Fruit fly (Drosophila melanogaster): Measurements from ENCODE around the gene mmm.
A peak's percentile ranks its signal among the peaks of the same experiment; 100 is the strongest.

Gene mmm

DNA sequence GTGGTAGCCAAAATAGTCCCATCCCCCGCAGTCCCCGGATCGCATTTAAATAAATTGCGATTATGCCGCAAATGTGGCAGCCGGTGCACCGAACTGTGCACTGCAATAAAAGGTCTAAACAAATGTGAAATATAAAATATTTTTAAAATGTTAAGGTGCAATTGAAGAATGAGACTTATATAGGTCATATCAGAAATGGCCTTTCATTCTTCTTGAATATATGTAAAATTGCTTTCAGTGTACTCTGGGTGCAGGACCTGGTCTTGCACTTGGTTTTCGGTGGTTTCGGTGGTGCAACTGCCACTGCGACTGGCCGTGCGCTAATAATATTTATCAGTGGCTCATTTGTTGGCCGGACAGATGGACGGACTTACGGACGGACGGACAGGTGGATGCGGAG, 15.1 kb downstream of the mmm start:
- no peak for TF ChIP-seq CG8478 (optimal IDR thresholded peaks at IDR 0.05)
- no peak for TF ChIP-seq CTCF (optimal IDR thresholded peaks at IDR 0.05)

DNA sequence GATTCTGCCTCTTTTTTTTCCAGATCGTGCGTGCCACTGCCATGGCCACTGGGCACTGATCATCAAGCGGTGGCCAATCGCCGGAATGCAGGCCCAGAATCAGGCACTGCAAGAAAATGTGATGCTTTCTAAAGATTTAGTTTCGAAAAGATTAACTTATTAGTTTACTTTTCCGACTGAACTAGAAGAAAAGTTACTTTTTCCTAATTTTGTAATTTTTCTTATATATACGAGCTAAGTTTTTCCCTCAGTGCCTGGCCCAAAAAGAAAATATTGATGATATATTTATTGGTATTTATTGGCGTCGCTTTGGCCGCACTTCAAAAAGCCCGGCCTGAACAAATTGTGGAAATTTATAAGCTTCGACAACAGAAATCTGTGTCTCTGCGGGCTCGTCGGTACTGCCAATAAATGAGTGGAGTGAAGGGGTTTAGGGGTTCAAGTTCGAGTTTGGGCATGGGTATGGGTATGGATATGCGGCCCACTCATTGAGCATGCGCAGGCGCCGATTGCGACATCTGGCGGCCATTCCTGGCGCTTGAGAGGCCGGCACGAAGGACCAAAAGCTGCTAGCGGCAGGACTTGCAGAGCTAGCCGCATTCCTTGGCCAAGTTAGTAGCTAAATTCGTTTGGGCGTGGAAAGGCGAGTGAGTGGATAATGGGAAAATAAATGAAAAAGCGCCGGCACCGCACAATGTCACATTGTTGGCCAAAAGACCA, 18.0 kb downstream of the mmm start:
- no peak for TF ChIP-seq CG8478 (optimal IDR thresholded peaks at IDR 0.05)
- peak; percentile 47 to 50 for TF ChIP-seq CTCF (optimal IDR thresholded peaks at IDR 0.05)

DNA sequence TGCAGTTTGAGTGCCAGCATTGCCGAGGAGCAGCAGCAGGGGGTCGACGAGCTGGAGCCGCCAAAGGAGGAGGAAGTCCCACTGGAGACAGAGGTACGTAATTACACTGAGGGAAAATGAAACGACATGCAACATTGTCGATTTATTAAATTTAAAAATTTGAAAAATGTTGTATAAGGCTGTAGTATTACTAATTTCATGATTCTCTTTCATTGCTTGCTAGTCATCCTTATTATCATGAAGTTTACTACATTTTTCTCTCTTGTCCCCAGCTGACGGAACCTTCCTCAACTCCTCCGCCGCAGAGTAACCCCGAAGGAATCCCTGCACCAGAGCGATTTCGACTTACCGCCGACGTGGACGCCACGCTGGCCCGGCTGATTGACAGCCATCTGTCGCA, 20.1 kb downstream of the mmm start:
- no peak for TF ChIP-seq CG8478 (optimal IDR thresholded peaks at IDR 0.05)
- no peak for TF ChIP-seq CTCF (optimal IDR thresholded peaks at IDR 0.05)

DNA sequence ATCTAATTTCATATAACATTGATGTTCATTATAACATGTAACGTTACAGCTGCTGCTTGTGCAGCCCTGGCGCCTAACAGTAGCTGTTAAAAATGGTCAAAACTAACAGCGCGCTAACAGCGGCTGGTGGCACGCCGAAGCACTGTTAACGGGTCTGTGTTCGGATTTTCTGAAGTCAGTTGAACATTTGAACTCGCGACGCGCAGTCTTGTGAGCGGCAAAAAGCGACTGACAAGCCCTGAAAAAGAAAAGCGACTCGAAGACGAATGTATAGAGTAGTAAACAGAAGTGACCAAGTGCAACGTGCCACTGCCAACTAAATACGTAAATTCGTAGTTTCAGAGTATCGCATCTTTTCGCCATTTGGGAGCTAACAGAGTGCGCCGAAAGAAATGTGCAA, 21.6 kb downstream of the mmm start:
- TF ChIP-seq CG8478 (optimal IDR thresholded peaks at IDR 0.05): no peak
- TF ChIP-seq CTCF (optimal IDR thresholded peaks at IDR 0.05): no peak

DNA sequence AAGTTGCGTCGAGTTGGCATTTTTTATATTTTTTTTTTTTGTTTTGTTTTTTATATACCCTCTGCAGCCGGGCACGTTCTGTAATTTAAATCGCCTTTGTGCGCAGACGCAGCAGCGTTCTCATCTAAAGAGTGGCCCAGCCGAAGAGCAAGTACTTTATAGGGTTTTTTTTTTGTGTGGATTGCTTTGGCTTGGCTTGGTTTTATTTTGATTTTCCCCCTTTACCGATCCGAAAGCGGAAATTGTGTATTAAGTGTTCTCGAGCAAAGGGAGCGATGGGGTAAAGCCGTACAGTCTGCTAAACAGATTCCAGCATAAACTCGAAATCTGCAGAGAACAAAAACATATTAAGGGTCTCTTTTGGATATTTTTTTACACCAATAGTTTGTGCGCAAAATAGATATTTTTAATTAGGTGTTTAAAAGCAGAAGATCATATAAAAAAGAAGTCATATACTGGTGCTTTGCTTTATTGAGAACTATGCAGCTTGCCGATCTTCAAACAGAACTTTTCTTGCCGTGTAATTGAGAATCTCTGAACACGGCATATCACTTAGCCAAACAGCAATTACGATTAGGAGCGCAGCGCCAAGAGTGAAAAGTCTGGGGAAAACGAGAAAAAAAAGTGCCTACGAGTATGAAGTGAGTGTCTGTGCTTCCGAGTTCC, 23.2 kb downstream of the mmm start:
- TF ChIP-seq CTCF (optimal IDR thresholded peaks at IDR 0.05) (no peak), CG8478 (optimal IDR thresholded peaks at IDR 0.05) (no peak)

DNA sequence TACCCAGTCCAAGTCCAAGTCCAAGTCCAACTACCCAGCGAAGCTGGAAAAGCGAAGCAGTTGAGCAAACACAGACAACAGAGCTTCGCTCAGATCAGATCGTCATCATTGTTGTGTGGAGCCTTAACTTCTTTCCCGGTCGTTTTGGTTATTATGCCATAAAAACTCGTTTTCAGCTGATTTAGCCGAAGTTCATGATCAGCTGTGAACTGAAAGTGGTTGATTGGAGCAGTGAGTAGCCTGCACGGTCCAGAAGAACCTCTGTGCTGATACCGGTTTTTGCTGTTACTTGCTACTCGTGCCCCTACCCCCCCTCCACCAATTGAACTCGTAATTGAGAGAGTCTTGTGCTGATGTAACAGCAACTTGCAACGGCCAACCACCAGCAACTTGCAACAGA, 27.3 kb downstream of the mmm start:
- TF ChIP-seq CG8478 (optimal IDR thresholded peaks at IDR 0.05): no peak
- no peak for TF ChIP-seq CTCF (optimal IDR thresholded peaks at IDR 0.05)

DNA sequence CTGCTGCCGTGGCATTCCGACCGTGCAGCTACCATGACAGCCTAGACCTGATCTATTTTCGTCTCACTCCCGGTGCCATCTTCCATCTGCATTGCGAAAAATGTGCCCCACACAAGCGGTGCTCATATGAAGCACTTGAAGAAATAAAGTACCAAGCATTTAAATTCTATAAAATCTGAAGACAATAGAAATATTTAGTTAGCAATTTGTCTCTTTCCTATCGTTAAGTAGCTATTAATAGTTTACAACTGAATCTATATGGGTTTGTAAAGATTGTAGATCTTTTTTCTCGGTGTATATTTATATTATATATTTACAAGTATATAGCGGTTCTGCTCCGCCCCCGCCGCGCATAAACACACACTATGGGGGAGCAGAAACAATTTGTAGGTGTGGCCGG, 28.0 kb downstream of the mmm start:
- TF ChIP-seq CTCF (optimal IDR thresholded peaks at IDR 0.05) (no peak), CG8478 (optimal IDR thresholded peaks at IDR 0.05) (no peak)

DNA sequence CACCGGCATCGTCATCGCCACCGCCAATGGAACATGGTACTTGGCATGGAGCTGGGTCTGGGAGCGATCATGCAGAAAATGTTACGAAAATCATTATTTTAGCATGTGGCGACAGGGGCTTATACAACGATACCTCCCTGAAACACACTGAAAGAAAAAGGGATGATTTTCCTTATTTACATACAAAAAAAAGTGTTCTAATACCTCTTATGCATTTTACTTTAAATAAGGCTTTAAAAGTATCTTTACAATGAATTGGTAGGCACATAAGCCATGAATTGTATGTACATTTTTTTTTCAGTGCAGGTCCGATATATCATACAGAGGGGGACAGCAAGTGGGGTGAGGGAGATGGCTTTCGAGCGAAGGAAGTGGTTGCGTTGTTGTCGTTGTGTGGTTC, 31.0 kb downstream of the mmm start:
- no peak for TF ChIP-seq CTCF (optimal IDR thresholded peaks at IDR 0.05)
- no peak for TF ChIP-seq CG8478 (optimal IDR thresholded peaks at IDR 0.05)

DNA sequence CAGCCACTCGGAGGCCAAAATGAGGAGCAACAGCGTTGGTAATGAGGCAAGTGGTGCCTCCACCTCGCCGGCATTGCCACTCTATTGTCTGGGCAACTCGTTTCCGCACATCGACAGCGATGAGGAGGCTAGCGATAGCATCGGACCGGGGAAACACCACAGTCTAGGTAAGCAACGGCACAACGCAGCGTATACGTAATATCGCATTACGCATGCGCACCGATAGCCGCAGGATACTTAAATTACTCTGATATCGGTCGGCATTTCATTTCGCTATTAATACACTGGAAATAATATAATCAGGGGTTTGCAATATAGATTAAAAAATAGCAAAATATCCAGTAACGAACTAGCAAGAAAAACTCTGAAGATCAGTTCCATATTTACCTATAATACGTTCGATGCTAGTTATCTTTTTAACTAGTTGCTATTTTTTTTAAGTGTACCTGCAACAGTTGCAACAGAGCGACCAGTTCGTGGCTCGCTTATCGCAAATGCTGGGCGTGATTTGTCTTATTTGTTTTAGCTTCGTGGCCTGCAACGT, 34.3 kb downstream of the mmm start:
- TF ChIP-seq CG8478 (optimal IDR thresholded peaks at IDR 0.05) (no peak), CTCF (optimal IDR thresholded peaks at IDR 0.05) (no peak)

DNA sequence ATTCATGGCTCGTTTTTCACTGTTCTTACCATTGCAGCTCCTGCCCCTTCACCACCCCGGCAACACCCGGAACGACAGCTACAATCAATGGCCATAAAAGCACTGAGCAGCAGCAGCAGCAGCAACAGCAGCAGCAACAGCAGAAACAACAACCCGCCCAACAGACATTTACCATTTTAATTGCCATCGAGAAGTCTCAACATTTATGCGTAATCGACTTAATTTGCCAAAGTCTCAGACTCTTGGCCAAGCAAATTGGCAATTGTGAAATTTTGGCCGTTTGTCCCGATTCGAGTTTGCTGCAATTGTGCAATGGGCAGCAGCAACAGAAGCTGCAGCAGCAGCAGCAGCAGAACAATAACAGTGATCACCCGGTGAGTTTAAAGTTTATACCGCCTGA, 41.3 kb downstream of the mmm start:
- TF ChIP-seq CG8478 (optimal IDR thresholded peaks at IDR 0.05): no peak
- TF ChIP-seq CTCF (optimal IDR thresholded peaks at IDR 0.05): no peak

DNA sequence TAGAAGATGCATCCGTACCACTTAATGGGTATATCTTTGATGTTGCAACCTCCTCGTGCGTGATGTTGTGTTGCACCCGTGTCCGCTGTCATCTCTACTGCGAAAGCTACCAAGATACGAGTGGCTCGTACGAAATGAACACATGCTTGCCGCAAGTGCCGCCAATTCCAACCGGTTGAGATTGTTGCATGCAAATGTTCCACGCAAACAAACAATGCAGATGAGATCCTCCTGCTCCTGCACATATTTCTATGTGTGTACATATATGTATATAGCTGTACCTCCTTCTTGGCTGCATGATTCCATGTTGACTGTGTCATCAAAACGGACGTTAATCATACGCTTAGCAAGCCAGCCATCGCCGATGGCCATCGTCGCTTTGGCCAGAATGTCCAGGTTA, 46.8 kb downstream of the mmm start:
- TF ChIP-seq CTCF (optimal IDR thresholded peaks at IDR 0.05) (no peak), CG8478 (optimal IDR thresholded peaks at IDR 0.05) (no peak)

DNA sequence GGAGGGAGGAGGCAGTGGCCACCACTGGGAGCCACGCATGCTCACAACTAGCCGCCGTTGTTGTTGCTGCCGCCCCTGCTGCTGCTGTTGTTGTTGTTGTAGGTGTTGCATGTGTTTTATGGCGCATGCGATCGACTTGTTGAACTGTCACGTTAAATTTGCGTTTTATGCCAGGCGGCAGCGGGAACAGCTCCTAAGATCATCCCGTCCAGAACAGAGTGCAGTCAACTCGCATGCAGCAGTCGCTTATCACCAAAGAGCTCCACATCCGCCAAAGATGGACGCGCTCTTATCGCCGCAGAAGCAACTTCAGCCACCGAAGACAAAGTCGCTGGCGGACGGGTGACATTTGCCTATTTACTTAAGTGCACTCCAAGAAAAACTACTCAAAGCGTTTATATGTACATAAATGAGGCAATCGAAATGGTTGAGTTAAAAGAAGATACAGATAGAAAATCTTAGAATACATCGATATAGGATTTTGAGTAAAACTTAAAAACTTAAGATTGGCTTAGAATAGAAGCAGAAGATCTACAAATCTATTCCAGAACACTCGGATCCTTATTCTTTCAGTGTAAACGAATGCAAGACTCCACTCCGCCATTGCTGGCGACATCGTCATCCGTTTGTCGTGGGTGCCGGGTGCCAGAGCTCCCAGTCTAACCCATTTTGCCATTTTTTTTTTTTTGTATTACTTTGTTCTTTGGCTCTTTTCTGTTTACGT, 49.4 kb downstream of the mmm start:
- TF ChIP-seq CG8478 (optimal IDR thresholded peaks at IDR 0.05) (no peak), CTCF (optimal IDR thresholded peaks at IDR 0.05) (no peak)

DNA sequence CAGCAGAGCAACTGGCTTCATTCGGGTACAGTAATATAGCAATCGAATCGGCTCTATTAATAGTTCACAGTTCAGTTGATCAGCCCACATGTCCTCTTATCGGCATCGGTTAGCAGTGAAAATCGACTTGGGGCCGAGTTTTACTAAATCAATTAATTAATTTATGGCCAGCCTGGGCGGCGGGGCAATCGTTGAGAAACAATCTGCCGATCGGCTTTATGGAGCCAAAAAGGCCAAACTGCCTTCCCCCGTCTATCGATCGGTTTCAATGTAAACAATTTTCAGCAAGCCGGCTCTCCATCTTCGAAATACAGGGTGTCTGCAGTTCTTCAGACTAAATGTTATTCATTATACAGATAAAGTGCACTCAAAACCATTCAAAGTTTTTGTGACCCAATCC, 50.4 kb downstream of the mmm start:
- TF ChIP-seq CTCF (optimal IDR thresholded peaks at IDR 0.05) (no peak), CG8478 (optimal IDR thresholded peaks at IDR 0.05) (no peak)

DNA sequence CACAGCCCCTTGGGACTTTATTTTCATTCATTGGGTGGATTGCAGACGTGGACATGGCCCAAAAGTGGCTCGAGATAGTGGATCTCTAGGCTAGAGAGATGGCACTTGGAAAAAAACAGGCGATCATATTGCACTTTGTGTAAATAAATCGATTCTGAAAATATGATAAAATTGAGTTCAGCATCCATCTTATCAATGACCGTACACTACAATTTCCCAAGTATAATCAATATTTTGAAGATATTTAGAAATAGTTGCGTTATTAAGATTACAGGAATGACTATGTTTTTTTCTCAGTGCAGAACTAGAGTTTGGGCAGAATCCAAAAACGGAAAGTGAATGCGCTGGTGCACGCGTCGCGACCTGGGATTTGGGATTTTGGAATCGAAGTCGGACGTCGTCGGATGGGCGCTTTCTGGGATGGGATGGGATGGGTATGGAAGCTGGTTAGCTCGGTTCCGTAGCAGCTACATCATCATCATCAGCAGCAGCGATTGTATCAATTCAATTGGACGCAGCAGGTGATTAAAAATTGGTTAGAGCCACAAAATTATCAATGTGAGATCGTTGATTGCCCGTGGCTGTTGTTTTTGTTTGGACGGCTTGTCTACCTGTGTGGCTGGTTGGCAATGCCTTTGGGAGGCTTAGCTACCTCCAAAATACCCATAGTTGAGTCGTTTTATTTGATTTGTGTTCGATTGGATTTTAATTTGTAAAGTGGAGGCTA, 51.7 kb downstream of the mmm start:
- TF ChIP-seq CG8478 (optimal IDR thresholded peaks at IDR 0.05) (no peak), CTCF (optimal IDR thresholded peaks at IDR 0.05) (no peak)

Measured in S2 (cell line).